Worm (Caenorhabditis elegans): ENCODE measurements around the gene F11C1.9.

ce11 chrX:12978569-12978968, 1.2 kb upstream of the F11C1.9 start:
- no peak for TF ChIP-seq ama-1 (optimal IDR thresholded peaks at IDR 0.05)
- no peak for TF ChIP-seq lin-11 (tag; optimal IDR thresholded peaks at IDR 0.05)
- no peak for TF ChIP-seq ceh-9 (tag; optimal IDR thresholded peaks at IDR 0.05)
- no peak for TF ChIP-seq ceh-45 (GFP tag; IDR thresholded peaks at IDR 0.05)
- TF ChIP-seq tbx-7 (tag; optimal IDR thresholded peaks at IDR 0.05): no peak
- no peak for TF ChIP-seq nhr-232 (tag; optimal IDR thresholded peaks at IDR 0.05)
- TF ChIP-seq hlh-8 (tag; optimal IDR thresholded peaks at IDR 0.05): no peak
- TF ChIP-seq che-1 (tag; optimal IDR thresholded peaks at IDR 0.05): no peak
- TF ChIP-seq pha-2 (tag; optimal IDR thresholded peaks at IDR 0.05): no peak
- TF ChIP-seq ztf-16 (tag; optimal IDR thresholded peaks at IDR 0.05): no peak
- no peak for TF ChIP-seq pqm-1 (tag; optimal IDR thresholded peaks at IDR 0.05)
- TF ChIP-seq pag-3 (tag; optimal IDR thresholded peaks at IDR 0.05; ENCODE audit: borderline replicate concordance): no peak
